Worm (Caenorhabditis elegans) whole organism, late embryonic: ENCODE data around the gene gcn-2.
"Not testable (repeated sequence)": the region's sequence is repeated elsewhere in the genome, so short reads cannot be mapped to it uniquely, and the experiment has no call there.

ENCODE experiments used
- ceh-18 ChIP-seq: sonication (generic microtip); optimal IDR thresholded peaks from 2 replicates; lab custom pipeline; 2016; ENCODE audit warnings: missing genetic modification characterization, missing compliant biosample characterization
- ceh-31 ChIP-seq: sonication (generic microtip); optimal IDR thresholded peaks from 2 replicates; lab custom pipeline; 2016; ENCODE audit warnings: missing genetic modification characterization, missing compliant biosample characterization
- ceh-34 ChIP-seq: sonication (generic microtip); optimal IDR thresholded peaks from 2 replicates; lab custom pipeline; 2016; ENCODE audit warnings: mild to moderate bottlenecking, missing genetic modification characterization, missing compliant biosample characterization
- elt-2 ChIP-seq: sonication (generic microtip); optimal IDR thresholded peaks from 2 replicates; lab custom pipeline; 2016; ENCODE audit warnings: missing genetic modification reagents, missing genetic modification characterization, missing compliant biosample characterization
- hlh-8 ChIP-seq: sonication (generic microtip); optimal IDR thresholded peaks from 2 replicates; lab custom pipeline; 2016; ENCODE audit warnings: missing genotype, missing genetic modification characterization, missing compliant biosample characterization
- lin-11 ChIP-seq: fragments of 200-800 bp; sonication (Bioruptor generic); optimal IDR thresholded peaks from 2 replicates; lab custom pipeline; 2018; ENCODE audit warnings: mild to moderate bottlenecking, missing genetic modification characterization, missing compliant biosample characterization
- nhr-11 ChIP-seq: fragments of 150-350 bp; optimal IDR thresholded peaks from 2 replicates; lab custom pipeline; 2014; ENCODE audit warnings: missing biosample characterization, missing genetic modification characterization
- odd-2 ChIP-seq: sonication (generic microtip); optimal IDR thresholded peaks from 2 replicates; lab custom pipeline; 2017; ENCODE audit warnings: antibody characterized with exemption, mild to moderate bottlenecking, missing genetic modification characterization, missing compliant biosample characterization
- pat-9 ChIP-seq: fragments of 200-800 bp; sonication (Bioruptor generic); optimal IDR thresholded peaks from 2 replicates; lab custom pipeline; 2018; ENCODE audit warnings: mild to moderate bottlenecking, missing genetic modification characterization, moderate library complexity, missing compliant biosample characterization
- pha-4 ChIP-seq: fragments of 150-350 bp; optimal IDR thresholded peaks from 2 replicates; lab custom pipeline; 2018; ENCODE audit warnings: missing biosample characterization, missing genetic modification reagents, missing genetic modification characterization
- pros-1 ChIP-seq: fragments of 150-350 bp; optimal IDR thresholded peaks from 2 replicates; lab custom pipeline; 2014; ENCODE audit warnings: missing biosample characterization, missing genetic modification reagents, missing genetic modification characterization
- tbx-2 ChIP-seq: sonication (generic microtip); optimal IDR thresholded peaks from 2 replicates; lab custom pipeline; 2016; ENCODE audit warnings: missing genetic modification characterization, missing compliant biosample characterization
- tbx-7 ChIP-seq: sonication (generic microtip); optimal IDR thresholded peaks from 2 replicates; lab custom pipeline; 2016; ENCODE audit warnings: missing genotype, missing genetic modification characterization, missing compliant biosample characterization

DNA sequence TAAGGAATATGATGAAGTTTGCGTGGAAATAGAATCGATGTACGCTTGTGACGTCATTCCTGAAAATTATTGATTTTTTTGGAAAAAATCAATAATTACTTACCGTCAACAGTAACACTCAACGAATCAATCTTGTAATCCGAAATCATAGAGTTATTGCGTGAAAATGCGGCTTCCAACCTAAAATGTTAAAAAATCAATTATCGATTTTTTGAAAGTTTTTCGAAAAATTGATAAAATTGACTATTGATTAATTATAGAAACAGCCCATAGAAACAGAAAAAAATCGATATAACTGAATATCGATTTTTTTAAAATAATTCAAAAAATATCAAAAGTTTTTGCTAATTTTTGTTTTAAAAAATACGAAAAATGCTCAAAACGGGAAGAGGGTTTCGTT lies 36.9 kb upstream of the gcn-2 start, which contains the start of gene F42G4.7:
- TF ChIP-seq ceh-31 (tag; lab: Kevin White, UChicago); pros-1 (tag; lab: Kevin White, UChicago); odd-2 (tag; lab: Kevin White, UChicago); nhr-11; pha-4; pat-9 (tag; lab: Kevin White, UChicago); ceh-34 (tag; lab: Kevin White, UChicago); tbx-2 (tag; lab: Kevin White, UChicago); tbx-7 (tag; lab: Kevin White, UChicago); elt-2 (tag; lab: Kevin White, UChicago); hlh-8; ceh-18; lin-11 (tag; lab: Kevin White, UChicago): not testable (repeated sequence)
